Worm (Caenorhabditis elegans) whole organism, L1 larva: ENCODE measurements around the gene cha-1.

Source experiments
- C34B4.2 ChIP-seq: sonication (generic microtip); optimal IDR thresholded peaks from 2 replicates; lab custom pipeline; 2017; ENCODE audit warnings: mild to moderate bottlenecking, missing genetic modification characterization, missing compliant biosample characterization
- aha-1 ChIP-seq: fragments of 150-350 bp; optimal IDR thresholded peaks from 2 replicates; lab custom pipeline; 2014; ENCODE audit warnings: missing biosample characterization, missing genetic modification characterization
- blmp-1 ChIP-seq: fragments of 150-350 bp; optimal IDR thresholded peaks from 2 replicates; lab custom pipeline; 2014; ENCODE audit warnings: missing biosample characterization, missing genetic modification characterization
- ceh-82 ChIP-seq, 3 experiments: fragments of 150-350 bp in 1 of 3; sonication (generic microtip) in 2 of 3; optimal IDR thresholded peaks; 2 replicates each; lab custom pipeline; 2014 to 2017; ENCODE audit warnings: missing biosample characterization in 3 of 3, missing genetic modification characterization in 3 of 3
- hlh-4 ChIP-seq: sonication (generic microtip); optimal IDR thresholded peaks from 2 replicates; lab custom pipeline; 2016; ENCODE audit warnings: mild to moderate bottlenecking, missing genetic modification characterization, missing compliant biosample characterization
- lin-15B ChIP-seq: fragments of 150-350 bp; sonication (generic microtip); optimal IDR thresholded peaks from 3 replicates; lab custom pipeline; 2014; ENCODE audit warnings: missing biosample characterization, missing genetic modification characterization
- pqm-1 ChIP-seq: sonication (generic microtip); optimal IDR thresholded peaks from 3 replicates; lab custom pipeline; 2017; ENCODE audit warnings: missing biosample characterization, missing genetic modification characterization
- vab-15 ChIP-seq: sonication (generic microtip); optimal IDR thresholded peaks from 2 replicates; lab custom pipeline; 2017; ENCODE audit warnings: missing genotype, mild to moderate bottlenecking, missing genetic modification characterization, missing compliant biosample characterization
- zag-1 ChIP-seq: fragments of 150-350 bp; optimal IDR thresholded peaks from 2 replicates; lab custom pipeline; 2014; ENCODE audit warnings: missing biosample characterization, missing genetic modification characterization

DNA sequence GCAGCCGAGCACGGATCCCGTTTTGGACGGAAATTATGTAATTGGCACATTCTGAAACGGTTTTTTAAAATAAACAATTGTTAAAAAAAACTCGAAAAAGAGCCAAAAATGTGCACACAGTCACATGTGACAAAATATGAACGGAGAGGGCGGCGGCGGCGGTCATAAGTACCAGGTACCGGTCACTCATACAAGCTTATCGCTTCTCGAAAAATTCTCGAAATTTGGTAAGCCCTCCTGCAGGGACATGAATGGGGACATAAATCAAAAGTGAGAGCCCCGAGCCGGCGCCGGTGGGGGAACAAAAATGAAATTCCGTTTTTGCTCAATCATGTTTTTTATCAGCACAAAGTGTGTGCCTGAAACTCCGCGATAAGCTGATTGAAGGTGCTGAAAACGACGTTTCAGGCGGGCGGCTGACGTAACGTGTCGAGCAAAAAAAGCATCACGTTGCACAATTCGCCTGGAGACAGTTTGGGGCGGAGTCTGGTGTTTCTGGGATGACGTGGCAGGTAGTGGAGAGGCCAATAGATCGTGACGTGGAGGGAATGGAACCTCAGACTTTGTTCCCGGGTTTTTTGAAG lies 11.4 kb downstream of the cha-1 start, which contains the start of gene ltah-1.2:
- TF ChIP-seq pqm-1 (tag; lab: Kevin White, UChicago), result no peak
- TF ChIP-seq hlh-4 (tag; lab: Kevin White, UChicago), result no peak
- no peak for TF ChIP-seq C34B4.2 (tag; lab: Kevin White, UChicago)
- TF ChIP-seq aha-1 (tag; lab: Kevin White, UChicago), result no peak
- no peak for TF ChIP-seq blmp-1
- TF ChIP-seq ceh-82 (tag; optimal IDR thresholded peaks at IDR 0.05; lab: Kevin White, UChicago), result no peak
- no peak for TF ChIP-seq zag-1
- TF ChIP-seq vab-15 (tag; lab: Kevin White, UChicago), result no peak
- no peak for TF ChIP-seq lin-15B (tag; lab: Kevin White, UChicago)
